Fruit fly (Drosophila melanogaster) whole organism: ENCODE measurements around the gene CG43739.

ENCODE experiments used
- CG8478 ChIP-seq: fragments of >200 bp; optimal IDR thresholded peaks from 2 replicates; lab custom pipeline; 2018; ENCODE audit warnings: inconsistent platforms
- Dll ChIP-seq: fragments of >200 bp; optimal IDR thresholded peaks from 2 replicates; lab custom pipeline; 2017
- EcR ChIP-seq, 2 experiments: fragments of >200 bp; optimal IDR thresholded peaks; 2 replicates each; lab custom pipeline; 2017; ENCODE audit warnings: missing biosample characterization in 2 of 2, missing genetic modification characterization in 2 of 2, missing genetic modification reagents in 2 of 2
- pan ChIP-seq: fragments of >200 bp; optimal IDR thresholded peaks from 2 replicates; lab custom pipeline; 2017
- psq ChIP-seq: fragments of >200 bp; optimal IDR thresholded peaks from 2 replicates; lab custom pipeline; 2017
- usp ChIP-seq: fragments of >200 bp; optimal IDR thresholded peaks from 2 replicates; lab custom pipeline; 2017; ENCODE audit warnings: missing biosample characterization, missing genetic modification characterization, mixed read lengths

DNA sequence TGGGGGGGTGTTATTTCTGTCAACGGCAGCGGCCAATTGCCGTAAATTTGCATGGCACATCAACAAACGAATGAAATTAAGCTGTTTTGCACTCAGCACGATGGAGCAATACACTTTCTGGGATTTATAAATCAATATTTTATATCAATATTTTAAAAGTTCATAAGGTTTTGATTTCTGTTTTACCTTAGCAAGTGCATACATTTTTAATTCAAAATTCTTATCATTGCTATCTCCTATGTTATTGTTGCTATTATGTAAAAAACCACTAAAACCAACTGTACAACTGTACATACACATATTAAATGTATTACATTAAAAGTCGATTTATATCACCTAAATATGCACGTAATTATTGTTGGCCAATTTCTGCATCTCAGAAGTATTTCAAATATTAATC lies 22.0 kb upstream of the CG43739 start:
- TF ChIP-seq pan (lab: Kevin White, UChicago) (no peak), usp (GFP tag; lab: Kevin White, UChicago) (no peak), psq (no peak), CG8478 (lab: Kevin White, UChicago) (no peak), Dll (lab: Kevin White, UChicago) (no peak), EcR (GFP tag; optimal IDR thresholded peaks at IDR 0.05; lab: Kevin White, UChicago) (no peak)
